Worm (Caenorhabditis elegans) whole organism, L2 larva: Measurements from ENCODE around the gene let-721.

Experiments used
- C34F6.9 ChIP-seq: fragments of 150-350 bp; optimal IDR thresholded peaks from 2 replicates; lab custom pipeline; 2014; ENCODE audit warnings: missing biosample characterization, missing genetic modification characterization
- F13H6.1 ChIP-seq: sonication (generic microtip); optimal IDR thresholded peaks from 2 replicates; lab custom pipeline; 2016; ENCODE audit warnings: missing genetic modification characterization, missing compliant biosample characterization
- R02D3.7 ChIP-seq: fragments of 150-350 bp; optimal IDR thresholded peaks from 2 replicates; lab custom pipeline; 2014; ENCODE audit warnings: missing biosample characterization, missing genetic modification characterization
- Y55F3AM.14 ChIP-seq: fragments of 200-800 bp; sonication (Bioruptor generic); optimal IDR thresholded peaks from 2 replicates; lab custom pipeline; 2018; ENCODE audit warnings: mild to moderate bottlenecking, missing genetic modification characterization, missing compliant biosample characterization
- ZK546.5 ChIP-seq: sonication (generic microtip); optimal IDR thresholded peaks from 2 replicates; lab custom pipeline; 2017; ENCODE audit warnings: missing biosample characterization, missing genetic modification characterization
- alr-1 ChIP-seq: fragments of 150-350 bp; optimal IDR thresholded peaks from 2 replicates; lab custom pipeline; 2014; ENCODE audit warnings: missing biosample characterization, missing genetic modification characterization
- aly-2 ChIP-seq: fragments of 150-350 bp; optimal IDR thresholded peaks from 2 replicates; lab custom pipeline; 2014; ENCODE audit warnings: missing biosample characterization, missing genetic modification characterization
- blmp-1 ChIP-seq: sonication (generic microtip); optimal IDR thresholded peaks from 2 replicates; lab custom pipeline; 2017; ENCODE audit warnings: missing genetic modification characterization, mild to moderate bottlenecking, missing compliant biosample characterization, antibody characterized with exemption, moderate library complexity; ENCODE audit not compliant: insufficient read depth
- ceh-16 ChIP-seq: fragments of 150-350 bp; optimal IDR thresholded peaks from 2 replicates; lab custom pipeline; 2014; ENCODE audit warnings: missing biosample characterization, missing genetic modification characterization
- ceh-82 ChIP-seq: fragments of 150-350 bp; optimal IDR thresholded peaks from 2 replicates; lab custom pipeline; 2014; ENCODE audit warnings: missing biosample characterization, missing genetic modification characterization
- crh-2 ChIP-seq: sonication (generic microtip); optimal IDR thresholded peaks from 2 replicates; lab custom pipeline; 2017; ENCODE audit warnings: missing biosample characterization, missing genetic modification characterization
- egl-27 ChIP-seq: sonication (generic microtip); optimal IDR thresholded peaks from 3 replicates; lab custom pipeline; 2017; ENCODE audit warnings: missing biosample characterization, missing genetic modification reagents, missing genetic modification characterization
- elt-1 ChIP-seq: fragments of 150-350 bp; optimal IDR thresholded peaks from 2 replicates; lab custom pipeline; 2014; ENCODE audit warnings: missing biosample characterization, missing genetic modification characterization
- fos-1 ChIP-seq: fragments of 150-350 bp; optimal IDR thresholded peaks from 2 replicates; lab custom pipeline; 2014; ENCODE audit warnings: missing biosample characterization, missing genetic modification characterization
- gmeb-1 ChIP-seq: fragments of 150-350 bp; optimal IDR thresholded peaks from 2 replicates; lab custom pipeline; 2014; ENCODE audit warnings: missing biosample characterization, missing genetic modification characterization
- lin-11 ChIP-seq: fragments of 150-350 bp; sonication (generic microtip); optimal IDR thresholded peaks from 2 replicates; lab custom pipeline; 2014; ENCODE audit warnings: missing biosample characterization, missing genetic modification characterization, inconsistent platforms, mixed read lengths
- lin-13 ChIP-seq: fragments of 150-350 bp; optimal IDR thresholded peaks from 2 replicates; lab custom pipeline; 2014; ENCODE audit warnings: missing biosample characterization, missing genetic modification reagents, missing genetic modification characterization
- lin-39 ChIP-seq: fragments of 150-350 bp; optimal IDR thresholded peaks from 2 replicates; lab custom pipeline; 2014; ENCODE audit warnings: missing biosample characterization, missing genetic modification reagents, missing genetic modification characterization
- lsy-2 ChIP-seq, 2 experiments: fragments of 150-350 bp in 1 of 2; sonication (generic microtip) in 1 of 2; optimal IDR thresholded peaks; 2 replicates each; lab custom pipeline; 2014 to 2017; ENCODE audit warnings: missing biosample characterization in 2 of 2, missing genetic modification characterization in 2 of 2
- mab-5 ChIP-seq: fragments of 150-350 bp; optimal IDR thresholded peaks from 2 replicates; lab custom pipeline; 2014; ENCODE audit warnings: missing biosample characterization, missing genetic modification characterization
- mdl-1 ChIP-seq, 2 experiments: fragments of 150-350 bp in 1 of 2; sonication (generic microtip) in 1 of 2; optimal IDR thresholded peaks; 2 replicates each; lab custom pipeline; 2017; ENCODE audit warnings: missing biosample characterization in 2 of 2, missing genetic modification characterization in 2 of 2
- nhr-10 ChIP-seq: sonication (generic microtip); optimal IDR thresholded peaks from 2 replicates; lab custom pipeline; 2017; ENCODE audit warnings: missing biosample characterization, missing genetic modification characterization
- nhr-12 ChIP-seq: fragments of 150-350 bp; optimal IDR thresholded peaks from 2 replicates; lab custom pipeline; 2014; ENCODE audit warnings: missing biosample characterization, missing genetic modification characterization
- nhr-129 ChIP-seq: fragments of 150-350 bp; optimal IDR thresholded peaks from 2 replicates; lab custom pipeline; 2014; ENCODE audit warnings: missing biosample characterization, missing genetic modification characterization
- nhr-23 ChIP-seq: fragments of 150-350 bp; optimal IDR thresholded peaks from 2 replicates; lab custom pipeline; 2014; ENCODE audit warnings: missing biosample characterization, missing genetic modification reagents, missing genetic modification characterization
- nhr-6 ChIP-seq: fragments of 150-350 bp; optimal IDR thresholded peaks from 2 replicates; lab custom pipeline; 2014; ENCODE audit warnings: missing biosample characterization, missing genetic modification characterization
- nhr-77 ChIP-seq: fragments of 150-350 bp; optimal IDR thresholded peaks from 2 replicates; lab custom pipeline; 2014; ENCODE audit warnings: missing biosample characterization, missing genetic modification characterization
- peb-1 ChIP-seq: fragments of 150-350 bp; optimal IDR thresholded peaks from 2 replicates; lab custom pipeline; 2014; ENCODE audit warnings: missing biosample characterization, missing genetic modification characterization
- skn-1 ChIP-seq: sonication (generic microtip); optimal IDR thresholded peaks from 2 replicates; lab custom pipeline; 2017; ENCODE audit warnings: missing biosample characterization, missing genetic modification characterization
- sma-3 ChIP-seq: sonication (generic microtip); optimal IDR thresholded peaks from 2 replicates; lab custom pipeline; 2016; ENCODE audit warnings: missing genetic modification reagents, missing genetic modification characterization, missing compliant biosample characterization
- sma-9 ChIP-seq, 2 experiments: fragments of 150-350 bp in 1 of 2; sonication (generic microtip) in 1 of 2; optimal IDR thresholded peaks; 2 replicates each; lab custom pipeline; 2014 to 2016; ENCODE audit warnings: missing genetic modification characterization in 2 of 2, mild to moderate bottlenecking in 1 of 2, missing biosample characterization in 1 of 2, missing compliant biosample characterization in 1 of 2, missing genetic modification reagents in 1 of 2, moderate library complexity in 1 of 2
- snpc-4 ChIP-seq: fragments of 150-350 bp; optimal IDR thresholded peaks from 2 replicates; lab custom pipeline; 2014; ENCODE audit warnings: missing biosample characterization, missing genetic modification characterization
- unc-55 ChIP-seq: fragments of 150-350 bp; sonication (generic microtip); optimal IDR thresholded peaks from 3 replicates; lab custom pipeline; 2014; ENCODE audit warnings: missing biosample characterization, missing genetic modification reagents, missing genetic modification characterization
- zag-1 ChIP-seq: fragments of 150-350 bp; optimal IDR thresholded peaks from 2 replicates; lab custom pipeline; 2014; ENCODE audit warnings: missing biosample characterization, missing genetic modification characterization
- ztf-1 ChIP-seq: fragments of 200-800 bp; sonication (Bioruptor generic); conservative IDR thresholded peaks from 2 replicates; pipeline ENCODE4 v1.3.6; 2022; ENCODE audit warnings: missing genetic modification characterization, missing compliant biosample characterization
- ztf-4 ChIP-seq: fragments of 150-350 bp; optimal IDR thresholded peaks from 2 replicates; lab custom pipeline; 2014; ENCODE audit warnings: missing biosample characterization, missing genetic modification characterization

let-721 gene

ce11 chrIII:6411430-6411829 lies 35.3 kb downstream of the let-721 start:
- TF ChIP-seq ceh-16 (tag; lab: Kevin White, UChicago) (no peak), unc-55 (GFP tag; lab: Kevin White, UChicago) (no peak), ztf-1 (GFP tag; lab: Robert Waterston, UW) (no peak), crh-2 (tag; lab: Kevin White, UChicago) (peak; percentile 39), sma-9 (GFP tag; optimal IDR thresholded peaks at IDR 0.05; lab: Kevin White, UChicago) (peak; percentile 20), sma-9 (tag; optimal IDR thresholded peaks at IDR 0.05; lab: Kevin White, UChicago) (no peak), elt-1 (tag; lab: Kevin White, UChicago) (no peak), mdl-1 (tag; optimal IDR thresholded peaks at IDR 0.05; lab: Kevin White, UChicago) (no peak), fos-1 (peak; percentile 3), zag-1 (tag; lab: Kevin White, UChicago) (no peak), peb-1 (tag; lab: Kevin White, UChicago) (no peak)

- no peak for TF ChIP-seq gmeb-1 (tag; lab: Kevin White, UChicago)
- no peak for TF ChIP-seq ZK546.5 (tag; lab: Kevin White, UChicago)
- TF ChIP-seq mab-5, result no peak
- TF ChIP-seq ztf-4 (tag; lab: Kevin White, UChicago), result no peak
- no peak for TF ChIP-seq R02D3.7 (tag; lab: Kevin White, UChicago)
- no peak for TF ChIP-seq alr-1 (tag; lab: Kevin White, UChicago)
- TF ChIP-seq sma-9 (GFP tag; optimal IDR thresholded peaks at IDR 0.05; lab: Kevin White, UChicago), result no peak
- no peak for TF ChIP-seq sma-9 (tag; optimal IDR thresholded peaks at IDR 0.05; lab: Kevin White, UChicago)
- no peak for TF ChIP-seq nhr-12 (tag; lab: Kevin White, UChicago)
Observed at ce11 chrIII:6406829-6407228, 39.9 kb downstream of the let-721 start, which contains the start of gene let-756. TSS of gene let-756 (plus strand) at chrIII:6407129.

ce11 chrIII:6405121-6405520 lies 41.6 kb downstream of the let-721 start:
- no peak for TF ChIP-seq alr-1 (tag; lab: Kevin White, UChicago)
- TF ChIP-seq sma-9 (GFP tag; optimal IDR thresholded peaks at IDR 0.05; lab: Kevin White, UChicago), result peak; percentile 30
- no peak for TF ChIP-seq sma-9 (tag; optimal IDR thresholded peaks at IDR 0.05; lab: Kevin White, UChicago)
- TF ChIP-seq ztf-4 (tag; lab: Kevin White, UChicago), result peak; percentile 44
- no peak for TF ChIP-seq unc-55 (GFP tag; lab: Kevin White, UChicago)
- peak; percentile 41 for TF ChIP-seq nhr-129 (tag; lab: Kevin White, UChicago)
- TF ChIP-seq F13H6.1, result peak; percentile 58
- TF ChIP-seq nhr-10 (tag; lab: Kevin White, UChicago), result no peak
- TF ChIP-seq C34F6.9 (tag; lab: Kevin White, UChicago), result peak; percentile 10
- TF ChIP-seq lin-39 (tag; lab: Kevin White, UChicago), result peak; percentile 13
- TF ChIP-seq mab-5, result peak; percentile 37
- TF ChIP-seq Y55F3AM.14, result no peak
- TF ChIP-seq lsy-2 (tag; optimal IDR thresholded peaks at IDR 0.05; lab: Kevin White, UChicago), result peak in 1 of 2 experiments; percentile 47
- no peak for TF ChIP-seq nhr-23 (tag; lab: Kevin White, UChicago)
- TF ChIP-seq lin-13, result peak; percentile 3
- TF ChIP-seq gmeb-1 (tag; lab: Kevin White, UChicago), result no peak
- TF ChIP-seq, all 48 proteins: peak for 9

ce11 chrIII:6402810-6403209 lies 43.9 kb downstream of the let-721 start:
- TF ChIP-seq lin-13 (no peak), ceh-82 (no peak), sma-3 (no peak), lin-39 (tag; lab: Kevin White, UChicago) (no peak), nhr-129 (tag; lab: Kevin White, UChicago) (no peak), lin-11 (tag; lab: Kevin White, UChicago) (no peak), ZK546.5 (tag; lab: Kevin White, UChicago) (no peak), skn-1 (tag; lab: Kevin White, UChicago) (no peak), snpc-4 (tag; lab: Kevin White, UChicago) (no peak), F13H6.1 (no peak), aly-2 (no peak), blmp-1 (no peak), peb-1 (tag; lab: Kevin White, UChicago) (no peak), nhr-23 (tag; lab: Kevin White, UChicago) (no peak), C34F6.9 (tag; lab: Kevin White, UChicago) (no peak), lsy-2 (tag; optimal IDR thresholded peaks at IDR 0.05; lab: Kevin White, UChicago) (no peak)

ce11 chrIII:6402346-6402745 lies 44.4 kb downstream of the let-721 start:
- TF ChIP-seq nhr-12 (tag; lab: Kevin White, UChicago), result no peak
- no peak for TF ChIP-seq egl-27 (tag; lab: Kevin White, UChicago)
- TF ChIP-seq lsy-2 (tag; optimal IDR thresholded peaks at IDR 0.05; lab: Kevin White, UChicago), result peak in 1 of 2 experiments; percentile 28
- no peak for TF ChIP-seq mdl-1 (tag; optimal IDR thresholded peaks at IDR 0.05; lab: Kevin White, UChicago)
- no peak for TF ChIP-seq nhr-77 (tag; lab: Kevin White, UChicago)
- peak; percentile 97 for TF ChIP-seq crh-2 (tag; lab: Kevin White, UChicago)
- peak; percentile 72 for TF ChIP-seq nhr-129 (tag; lab: Kevin White, UChicago)
- peak; percentile 3 for TF ChIP-seq C34F6.9 (tag; lab: Kevin White, UChicago)
- TF ChIP-seq sma-9 (GFP tag; optimal IDR thresholded peaks at IDR 0.05; lab: Kevin White, UChicago), result peak; percentile 68
- no peak for TF ChIP-seq sma-9 (tag; optimal IDR thresholded peaks at IDR 0.05; lab: Kevin White, UChicago)
- TF ChIP-seq F13H6.1, result peak; percentile 78
- peak; percentile 37 for TF ChIP-seq ztf-4 (tag; lab: Kevin White, UChicago)
- peak; percentile 43 for TF ChIP-seq lin-13
- peak; percentile 15 for TF ChIP-seq nhr-6 (tag; lab: Kevin White, UChicago)
- no peak for TF ChIP-seq fos-1
- TF ChIP-seq, all 48 proteins: peak for 9
